Worm (Caenorhabditis elegans): ENCODE data around the gene M04G7.2.

DNA sequence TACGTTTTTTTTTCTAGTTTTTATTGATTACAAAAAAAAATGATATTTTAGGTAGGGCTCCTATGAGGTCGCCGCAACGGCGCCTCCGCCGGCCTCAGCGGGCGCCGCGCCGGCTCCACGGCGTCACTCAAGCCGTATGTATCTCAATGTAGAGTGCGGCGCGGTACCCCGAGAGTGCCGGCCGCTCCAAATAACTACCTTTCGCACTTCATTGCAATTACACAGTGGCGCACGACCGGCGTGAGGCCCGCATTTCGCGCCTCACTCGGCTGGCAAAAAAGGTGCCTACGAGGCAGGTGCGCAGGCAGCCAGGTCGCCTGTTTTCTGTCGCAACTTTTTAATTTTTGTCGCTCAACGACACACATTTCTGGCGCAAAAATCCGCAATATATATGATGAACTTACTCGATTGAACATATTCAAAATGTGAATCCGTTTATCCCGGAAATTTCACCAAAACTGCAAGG, at the start of gene M04G7.2:
- TF ChIP-seq pes-1 (GFP tag; IDR thresholded peaks at IDR 0.05) (no peak), tbx-11 (GFP tag; IDR thresholded peaks at IDR 0.05) (no peak), tbx-37 (GFP tag; conservative IDR thresholded peaks at IDR 0.05) (no peak), flt-1 (GFP tag; IDR thresholded peaks at IDR 0.05) (no peak), ama-1 (optimal IDR thresholded peaks at IDR 0.05) (no peak)

All from whole organism, early embryonic.